Fruit fly (Drosophila melanogaster): Measurements from ENCODE around the gene robl37BC.

Gene robl37BC

dm6 chr2L:19009130-19009529, 1.5 kb upstream of the robl37BC start, which contains the start of gene RpL30 (continued):
- peak; percentile 63 for TF ChIP-seq CG6654 (GFP tag; optimal IDR thresholded peaks at IDR 0.05)
- peak; percentile 85; the same call in 2 of the 3 replicates for TF ChIP-seq C15 (GFP tag; IDR thresholded peaks at IDR 0.05)
- TF ChIP-seq nom (GFP tag; optimal IDR thresholded peaks at IDR 0.05), result peak; percentile 95
- TF ChIP-seq Atf6 (GFP tag; IDR thresholded peaks at IDR 0.05), result peak; percentile 91
- TF ChIP-seq CG2202 (tag; optimal IDR thresholded peaks at IDR 0.05), result peak; percentile 91
- peak; percentile 73 for TF ChIP-seq CG8944 (GFP tag; optimal IDR thresholded peaks at IDR 0.05)
- peak; percentile 94 for TF ChIP-seq CG11398 (GFP tag; optimal IDR thresholded peaks at IDR 0.05)
- TF ChIP-seq Hr3 (GFP tag; optimal IDR thresholded peaks at IDR 0.05), result peak; percentile 51
- peak; percentile 82; the same call in 2 of the 3 replicates for TF ChIP-seq CG6175 (GFP tag; IDR thresholded peaks at IDR 0.05)
- TF ChIP-seq bigmax (GFP tag; optimal IDR thresholded peaks at IDR 0.05), result peak; percentile 89
- TF ChIP-seq Scr (GFP tag; IDR thresholded peaks at IDR 0.05; ENCODE audit: partially characterized antibody), result peak; percentile 65
- peak; percentile 91 for TF ChIP-seq stc (GFP tag; IDR thresholded peaks at IDR 0.05)
- TF ChIP-seq CG6765 (GFP tag; optimal IDR thresholded peaks at IDR 0.05), result peak; percentile 97
- TF ChIP-seq nerfin-1 (tag; optimal IDR thresholded peaks at IDR 0.05), result peak; percentile 80
- TF ChIP-seq repo (GFP tag; optimal IDR thresholded peaks at IDR 0.05), result peak; percentile 90
- peak; percentile 84 for TF ChIP-seq H2.0 (GFP tag; IDR thresholded peaks at IDR 0.05)
- peak; percentile 61; the same call in 1 of the 2 replicates for TF ChIP-seq ap (GFP tag; IDR thresholded peaks at IDR 0.05)
- peak; percentile 91 for TF ChIP-seq NC2α (GFP tag; optimal IDR thresholded peaks at IDR 0.05)
- TF ChIP-seq YL-1 (GFP tag; optimal IDR thresholded peaks at IDR 0.05), result peak; percentile 99
- peak; percentile 64 for TF ChIP-seq CG6791 (GFP tag; IDR thresholded peaks at IDR 0.05; ENCODE audit: partially characterized antibody)
- TF ChIP-seq tio (GFP tag; optimal IDR thresholded peaks at IDR 0.05), result peak; percentile 61
- TF ChIP-seq CG10274 (GFP tag; optimal IDR thresholded peaks at IDR 0.05), result peak; percentile 79
- TF ChIP-seq pum (GFP tag; optimal IDR thresholded peaks at IDR 0.05), result peak; percentile 80
- no peak for TF ChIP-seq fru (optimal IDR thresholded peaks at IDR 0.05)
- peak; percentile 64 for TF ChIP-seq sima (GFP tag; optimal IDR thresholded peaks at IDR 0.05)
- peak; percentile 80 for TF ChIP-seq ERR (GFP tag; optimal IDR thresholded peaks at IDR 0.05)
- peak; percentile 89 for TF ChIP-seq CG15011 (GFP tag; optimal IDR thresholded peaks at IDR 0.05)
- TF ChIP-seq Med (GFP tag), result peak; percentile 99
- peak; percentile 79 for TF ChIP-seq CG30431 (GFP tag; optimal IDR thresholded peaks at IDR 0.05)
- TF ChIP-seq zfh1 (GFP tag; IDR thresholded peaks at IDR 0.05), result peak; percentile 91
- TF ChIP-seq tgo (GFP tag; IDR thresholded peaks at IDR 0.05), result peak; percentile 81
- TF ChIP-seq Optix (GFP tag; IDR thresholded peaks at IDR 0.05), result peak; percentile 80
- TF ChIP-seq HLH54F (GFP tag; optimal IDR thresholded peaks at IDR 0.05), result peak; percentile 88
- peak; percentile 54 for TF ChIP-seq CG14667 (GFP tag; IDR thresholded peaks at IDR 0.05)
- TF ChIP-seq CG11085 (GFP tag; IDR thresholded peaks at IDR 0.05), result peak; percentile 73; the same call in 1 of the 2 replicates
- TF ChIP-seq lola (GFP tag; optimal IDR thresholded peaks at IDR 0.05), result peak in 1 of 3 experiments; percentile 62
- TF ChIP-seq Dbx (GFP tag; IDR thresholded peaks at IDR 0.05), result peak; percentile 94
- TF ChIP-seq CG9932 (GFP tag; IDR thresholded peaks at IDR 0.05), result peak; percentile 86
- TF ChIP-seq CG13296 (GFP tag; optimal IDR thresholded peaks at IDR 0.05), result peak; percentile 94
- TF ChIP-seq CG17359 (tag; optimal IDR thresholded peaks at IDR 0.05), result peak; percentile 88
- peak; percentile 41; the same call in 1 of the 2 replicates for TF ChIP-seq CG32772 (GFP tag; IDR thresholded peaks at IDR 0.05)
- TF ChIP-seq CG6813 (GFP tag; optimal IDR thresholded peaks at IDR 0.05), result peak; percentile 96
- TF ChIP-seq cwo (GFP tag; optimal IDR thresholded peaks at IDR 0.05), result peak; percentile 79
- TF ChIP-seq Blimp-1 (GFP tag; optimal IDR thresholded peaks at IDR 0.05), result peak; percentile 76
- peak; percentile 79 for TF ChIP-seq CG15269 (tag; optimal IDR thresholded peaks at IDR 0.05)
- no peak for TF ChIP-seq nerfin-2 (GFP tag; IDR thresholded peaks at IDR 0.05; ENCODE audit: partially characterized antibody)
- peak; percentile 92 for TF ChIP-seq PHDP (tag; optimal IDR thresholded peaks at IDR 0.05)
- no peak for TF ChIP-seq sc (optimal IDR thresholded peaks at IDR 0.05)
- peak; percentile 66 for TF ChIP-seq sc (GFP tag; optimal IDR thresholded peaks at IDR 0.05)
- peak; percentile 86 for TF ChIP-seq eyg (GFP tag; optimal IDR thresholded peaks at IDR 0.05)
- TF ChIP-seq CG18619 (GFP tag; optimal IDR thresholded peaks at IDR 0.05), result peak; percentile 92

Measured in whole organism, embryonic.